Fruit fly (Drosophila melanogaster) whole organism, wandering third instar larva: ENCODE data around the gene pasha.

Experiments
- Abd-B ChIP-seq: fragments of >200 bp; optimal IDR thresholded peaks from 2 replicates; lab custom pipeline; 2017; ENCODE audit warnings: missing biosample characterization, missing genetic modification characterization
- CG32264 ChIP-seq: fragments of 200-800 bp; sonication (Bioruptor generic); optimal IDR thresholded peaks from 2 replicates; lab custom pipeline; 2016; ENCODE audit warnings: missing biosample characterization, missing genetic modification characterization
- CG9705 ChIP-seq: fragments of 200-800 bp; sonication (Bioruptor generic); optimal IDR thresholded peaks from 2 replicates; lab custom pipeline; 2018; ENCODE audit warnings: missing biosample characterization, mild to moderate bottlenecking, missing genetic modification characterization
- CrebA ChIP-seq: fragments of 200-800 bp; sonication (Bioruptor generic); optimal IDR thresholded peaks from 2 replicates; lab custom pipeline; 2016; ENCODE audit warnings: missing biosample characterization, mild to moderate bottlenecking, missing genetic modification characterization, borderline replicate concordance
- Dfd ChIP-seq: fragments of >200 bp; optimal IDR thresholded peaks from 2 replicates; lab custom pipeline; 2017; ENCODE audit warnings: missing biosample characterization, missing genetic modification characterization
- Dif ChIP-seq: fragments of 200-275, 200-300 bp; sonication (Bioruptor generic); optimal IDR thresholded peaks from 2 replicates; lab custom pipeline; 2018; ENCODE audit warnings: missing biosample characterization, missing genetic modification characterization; ENCODE audit not compliant: partially characterized antibody
- GATAd ChIP-seq: sonication (Bioruptor generic); optimal IDR thresholded peaks from 2 replicates; lab custom pipeline; 2016; ENCODE audit warnings: missing biosample characterization, missing genetic modification characterization
- HLH106 ChIP-seq: fragments of 200-800 bp; optimal IDR thresholded peaks from 3 replicates; lab custom pipeline; 2019; ENCODE audit warnings: missing biosample characterization, mild to moderate bottlenecking, missing genetic modification characterization, moderate library complexity
- Hnf4 ChIP-seq: fragments of 200-800 bp; sonication (Bioruptor generic); optimal IDR thresholded peaks from 2 replicates; lab custom pipeline; 2016; ENCODE audit warnings: missing biosample characterization, mild to moderate bottlenecking, missing genetic modification characterization
- Hr78 ChIP-seq: fragments of >200 bp; optimal IDR thresholded peaks from 2 replicates; lab custom pipeline; 2017; ENCODE audit warnings: missing biosample characterization, missing genetic modification characterization
- Hr83 ChIP-seq: fragments of 200-300 bp; sonication (Bioruptor generic); optimal IDR thresholded peaks from 2 replicates; lab custom pipeline; 2016; ENCODE audit warnings: missing biosample characterization, mild to moderate bottlenecking, missing genetic modification characterization, moderate library complexity; ENCODE audit not compliant: poor library complexity, severe bottlenecking
- Jra ChIP-seq: sonication (Bioruptor generic); optimal IDR thresholded peaks from 2 replicates; lab custom pipeline; 2016; ENCODE audit warnings: missing biosample characterization, missing genetic modification characterization
- Mio ChIP-seq: sonication (Bioruptor generic); optimal IDR thresholded peaks from 2 replicates; lab custom pipeline; 2016; ENCODE audit warnings: missing biosample characterization, missing genetic modification characterization
- Myc ChIP-seq: fragments of >200 bp; optimal IDR thresholded peaks from 2 replicates; lab custom pipeline; 2017
- N ChIP-seq: fragments of >200 bp; optimal IDR thresholded peaks from 2 replicates; lab custom pipeline; 2018; ENCODE audit warnings: missing biosample characterization, missing external identifiers, missing genetic modification characterization
- OdsH ChIP-seq: fragments of 200-800 bp; sonication (Bioruptor generic); optimal IDR thresholded peaks from 2 replicates; lab custom pipeline; 2016; ENCODE audit warnings: missing biosample characterization, mild to moderate bottlenecking, missing genetic modification characterization
- Rel ChIP-seq, 2 experiments: fragments of 200-800 bp; sonication (Bioruptor generic) in 1 of 2; optimal IDR thresholded peaks; 2 replicates in 1 of 2; 3 replicates in 1 of 2; lab custom pipeline; 2016 to 2019; ENCODE audit warnings: mild to moderate bottlenecking in 2 of 2, missing biosample characterization in 2 of 2, missing genetic modification characterization in 2 of 2, moderate library complexity in 1 of 2
- Sp1 ChIP-seq: fragments of 200-800 bp; sonication (Bioruptor generic); optimal IDR thresholded peaks from 3 replicates; lab custom pipeline; 2019; ENCODE audit warnings: missing biosample characterization, mild to moderate bottlenecking, missing genetic modification characterization, moderate library complexity
- Vsx2 ChIP-seq: fragments of 200-300, 225-300 bp; sonication (Bioruptor generic); optimal IDR thresholded peaks from 2 replicates; lab custom pipeline; 2018; ENCODE audit warnings: missing biosample characterization, missing genetic modification characterization; ENCODE audit not compliant: partially characterized antibody
- br ChIP-seq: fragments of 200-800 bp; sonication (Bioruptor generic); optimal IDR thresholded peaks from 2 replicates; lab custom pipeline; 2016; ENCODE audit warnings: missing biosample characterization, missing genetic modification characterization
- brk ChIP-seq: fragments of 200-800 bp; sonication (Bioruptor generic); optimal IDR thresholded peaks from 2 replicates; lab custom pipeline; 2016; ENCODE audit warnings: missing biosample characterization, mild to moderate bottlenecking, missing genetic modification characterization
- dl ChIP-seq, 2 experiments: fragments of 175-275, 200-275 bp in 1 of 2; fragments of 200-275 bp in 1 of 2; sonication (Bioruptor generic); optimal IDR thresholded peaks; lab custom pipeline; 2018; ENCODE audit warnings: mild to moderate bottlenecking in 2 of 2, missing biosample characterization in 2 of 2, missing genetic modification characterization in 2 of 2, moderate library complexity in 2 of 2; ENCODE audit not compliant: partially characterized antibody in 2 of 2, insufficient read depth in 1 of 2
- dmrt93B ChIP-seq: fragments of 200-800 bp; sonication (Bioruptor generic); optimal IDR thresholded peaks from 2 replicates; lab custom pipeline; 2018; ENCODE audit warnings: missing biosample characterization, mild to moderate bottlenecking, missing genetic modification characterization
- dsf ChIP-seq: sonication (Bioruptor generic); optimal IDR thresholded peaks from 2 replicates; lab custom pipeline; 2016; ENCODE audit warnings: missing biosample characterization, missing genetic modification characterization, borderline replicate concordance
- ey ChIP-seq: fragments of 200-800 bp; sonication (Bioruptor generic); optimal IDR thresholded peaks from 2 replicates; lab custom pipeline; 2016; ENCODE audit warnings: missing biosample characterization, missing genetic modification characterization
- foxo ChIP-seq, 2 experiments: fragments of 200-800 bp; sonication (Bioruptor generic); optimal IDR thresholded peaks; 2 replicates in 1 of 2; 3 replicates in 1 of 2; lab custom pipeline; 2016 to 2017; ENCODE audit warnings: missing biosample characterization in 2 of 2, missing genetic modification characterization in 2 of 2
- fru ChIP-seq: fragments of 200-800 bp; sonication (Bioruptor generic); optimal IDR thresholded peaks from 3 replicates; lab custom pipeline; 2016; ENCODE audit warnings: missing biosample characterization, mild to moderate bottlenecking, missing genetic modification characterization
- h ChIP-seq: fragments of 200-800 bp; sonication (Bioruptor generic); optimal IDR thresholded peaks from 3 replicates; lab custom pipeline; 2016; ENCODE audit warnings: missing biosample characterization, mild to moderate bottlenecking, missing genetic modification characterization
- jim ChIP-seq: fragments of 175-275, 200-325 bp; sonication (Bioruptor generic); optimal IDR thresholded peaks from 2 replicates; lab custom pipeline; 2016; ENCODE audit warnings: missing biosample characterization, mild to moderate bottlenecking, missing genetic modification characterization
- lola ChIP-seq: fragments of >200 bp; optimal IDR thresholded peaks from 2 replicates; lab custom pipeline; 2017; ENCODE audit warnings: missing biosample characterization, missing genetic modification characterization
- pan ChIP-seq: fragments of >200 bp; optimal IDR thresholded peaks from 2 replicates; lab custom pipeline; 2017
- psq ChIP-seq: fragments of 200-800 bp; sonication (Bioruptor generic); optimal IDR thresholded peaks from 3 replicates; lab custom pipeline; 2017; ENCODE audit warnings: missing biosample characterization, mild to moderate bottlenecking, missing genetic modification characterization, moderate library complexity
- rgr ChIP-seq: fragments of 200-800 bp; sonication (Bioruptor generic); optimal IDR thresholded peaks from 3 replicates; lab custom pipeline; 2016; ENCODE audit warnings: missing biosample characterization, mild to moderate bottlenecking, missing genetic modification characterization
- sage ChIP-seq: fragments of 200-800 bp; sonication (Bioruptor generic); optimal IDR thresholded peaks from 2 replicates; lab custom pipeline; 2016; ENCODE audit warnings: missing biosample characterization, mild to moderate bottlenecking, missing genetic modification characterization
- sv ChIP-seq: fragments of 200-800 bp; sonication (Bioruptor generic); optimal IDR thresholded peaks from 3 replicates; lab custom pipeline; 2016; ENCODE audit warnings: missing biosample characterization, missing genetic modification characterization
- tai ChIP-seq: sonication (Bioruptor generic); optimal IDR thresholded peaks from 2 replicates; lab custom pipeline; 2016; ENCODE audit warnings: missing biosample characterization, missing genetic modification characterization
- usp ChIP-seq: fragments of >200 bp; optimal IDR thresholded peaks from 2 replicates; lab custom pipeline; 2017; ENCODE audit warnings: missing biosample characterization, missing genetic modification characterization
- woc ChIP-seq: sonication (Bioruptor generic); optimal IDR thresholded peaks from 2 replicates; lab custom pipeline; 2016; ENCODE audit warnings: missing biosample characterization, mild to moderate bottlenecking, missing genetic modification characterization

The pasha gene

DNA sequence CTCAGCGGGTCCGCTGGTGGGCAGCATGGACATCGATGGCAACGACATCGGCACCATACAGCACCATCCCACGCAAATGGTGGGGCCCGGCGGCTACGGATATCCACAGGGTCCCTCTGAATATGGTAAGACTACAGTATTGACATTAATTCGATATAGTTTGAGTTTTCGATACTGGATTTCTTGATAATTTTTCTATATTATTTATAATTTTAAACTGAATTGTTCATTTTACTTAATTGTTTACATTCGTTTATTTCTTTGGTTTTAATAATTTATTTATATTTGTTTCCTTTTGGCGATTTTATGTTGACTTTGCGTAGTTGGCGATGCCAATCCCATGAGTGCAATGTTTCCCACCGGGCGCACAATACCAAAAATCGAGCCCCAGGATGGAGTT lies 5.2 kb upstream of the pasha start, which contains the start of gene CycG:
Gene CycG, minus strand, starts transcription at position 101 of the 400 bp plus-strand sequence.
- no peak for TF ChIP-seq GATAd (GFP tag; lab: Kevin White, UChicago)
- TF ChIP-seq dmrt93B (GFP tag; lab: Kevin White, UChicago), result no peak
- no peak for TF ChIP-seq Sp1 (GFP tag; lab: Kevin White, UChicago)
- no peak for TF ChIP-seq Dif (GFP tag; lab: Kevin White, UChicago)
- TF ChIP-seq dsf (GFP tag; lab: Kevin White, UChicago), result no peak
- TF ChIP-seq Hnf4, result no peak
- no peak for TF ChIP-seq sv
- no peak for TF ChIP-seq h (GFP tag; lab: Kevin White, UChicago)
- no peak for TF ChIP-seq OdsH (GFP tag; lab: Kevin White, UChicago)

DNA sequence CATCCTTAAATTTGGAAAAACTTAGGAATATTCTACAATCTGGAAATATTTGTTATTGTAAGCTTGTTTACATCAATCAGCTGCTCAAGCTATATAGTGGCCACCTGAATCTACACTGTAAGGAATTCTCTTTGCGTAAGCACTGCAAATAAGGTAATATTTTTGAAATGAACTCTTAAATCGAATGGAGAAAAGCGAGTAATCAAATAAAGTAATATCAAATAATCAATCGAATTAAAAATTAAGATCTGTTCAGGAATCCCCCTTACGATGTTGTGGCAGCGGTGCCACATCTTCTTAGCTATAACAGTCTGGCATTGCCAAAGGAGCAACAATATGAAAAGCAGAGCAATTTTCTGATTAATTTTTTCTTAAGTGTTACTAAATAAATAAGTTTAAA lies 1.8 kb upstream of the pasha start, which contains the start of the genes Mnat9 and CG1792:
Gene Mnat9, minus strand, starts transcription at position 160 of the 400 bp plus-strand sequence.
Gene CG1792, plus strand, starts transcription at position 303 of the 400 bp plus-strand sequence.
- no peak for TF ChIP-seq N (GFP tag; lab: Kevin White, UChicago)
- TF ChIP-seq Abd-B (GFP tag; lab: Kevin White, UChicago), result no peak
- TF ChIP-seq Jra (GFP tag; lab: Kevin White, UChicago), result peak; percentile 98
- TF ChIP-seq Dfd, result no peak
- TF ChIP-seq sv, result peak; percentile 98
- TF ChIP-seq CrebA, result no peak
- TF ChIP-seq br (GFP tag; lab: Kevin White, UChicago), result peak; percentile 98
- peak; percentile 98 for TF ChIP-seq HLH106 (tag; lab: Kevin White, UChicago)
- peak; percentile 97 for TF ChIP-seq GATAd (GFP tag; lab: Kevin White, UChicago)
- peak; percentile 99 for TF ChIP-seq OdsH (GFP tag; lab: Kevin White, UChicago)
- peak; percentile 94 for TF ChIP-seq Mio (GFP tag; lab: Kevin White, UChicago)
- no peak for TF ChIP-seq Dif (GFP tag; lab: Kevin White, UChicago)
- no peak for TF ChIP-seq Hr78 (GFP tag; lab: Kevin White, UChicago)
- peak; percentile 97 for TF ChIP-seq CG32264 (GFP tag; lab: Kevin White, UChicago)
- TF ChIP-seq ey (GFP tag; lab: Kevin White, UChicago), result peak; percentile 99
- TF ChIP-seq rgr (GFP tag; lab: Kevin White, UChicago), result peak; percentile 99
- TF ChIP-seq tai (GFP tag; lab: Kevin White, UChicago), result no peak
- TF ChIP-seq woc (GFP tag; lab: Kevin White, UChicago), result peak; percentile 96
- TF ChIP-seq Hr83 (GFP tag; lab: Kevin White, UChicago), result peak; percentile 99
- TF ChIP-seq Vsx2 (GFP tag; lab: Kevin White, UChicago), result no peak
- TF ChIP-seq fru (GFP tag; lab: Kevin White, UChicago), result peak; percentile 99
- no peak for TF ChIP-seq Myc
- TF ChIP-seq foxo (GFP tag; optimal IDR thresholded peaks at IDR 0.05; lab: Kevin White, UChicago), result peak; percentile 95 to 99
- TF ChIP-seq Hnf4, result peak; percentile 99
- peak; percentile 97 for TF ChIP-seq sage
- no peak for TF ChIP-seq brk
- TF ChIP-seq Rel (GFP tag; optimal IDR thresholded peaks at IDR 0.05; lab: Kevin White, UChicago), result peak; percentile 68
- peak; percentile 85 for TF ChIP-seq Rel (tag; optimal IDR thresholded peaks at IDR 0.05; lab: Kevin White, UChicago)
- peak; percentile 97 for TF ChIP-seq psq (GFP tag; lab: Kevin White, UChicago)
- TF ChIP-seq CG9705 (GFP tag; lab: Kevin White, UChicago), result peak; percentile 91
- no peak for TF ChIP-seq dl (GFP tag; optimal IDR thresholded peaks at IDR 0.05; lab: Kevin White, UChicago; ENCODE audit: insufficient read depth in 1 of 2, partially characterized antibody in 2 of 2)
- TF ChIP-seq dsf (GFP tag; lab: Kevin White, UChicago), result peak; percentile 97
- TF ChIP-seq usp (GFP tag; lab: Kevin White, UChicago), result no peak
- peak; percentile 99 for TF ChIP-seq h (GFP tag; lab: Kevin White, UChicago)
- TF ChIP-seq lola (GFP tag; lab: Kevin White, UChicago), result no peak
- TF ChIP-seq dmrt93B (GFP tag; lab: Kevin White, UChicago), result peak; percentile 97
- no peak for TF ChIP-seq jim (GFP tag; lab: Kevin White, UChicago)
- peak; percentile 97 for TF ChIP-seq Sp1 (GFP tag; lab: Kevin White, UChicago)
- TF ChIP-seq pan (lab: Kevin White, UChicago), result no peak
- TF ChIP-seq, all 38 proteins: peak for 23
